Fruit fly (Drosophila melanogaster) whole organism, embryonic: ENCODE data around the gene GramD1B.
A peak's percentile ranks its signal among the peaks of the same experiment; 100 is the strongest.

Source experiments
- ATbp ChIP-seq: fragments of 200-800 bp; sonication (Bioruptor generic); optimal IDR thresholded peaks from 2 replicates; lab custom pipeline; 2017; ENCODE audit warnings: missing biosample characterization, mild to moderate bottlenecking, missing genetic modification characterization, missing genetic modification reagents
- Bgb ChIP-seq: fragments of 200-800 bp; sonication (Bioruptor generic); IDR thresholded peaks from 2 replicates; pipeline ENCODE4 v1.3.6; 2022; ENCODE audit warnings: missing biosample characterization, missing genetic modification characterization; ENCODE audit not compliant: partially characterized antibody
- CG10147 ChIP-seq: fragments of 200-800 bp; sonication (Bioruptor generic); optimal IDR thresholded peaks from 2 replicates; lab custom pipeline; 2019; ENCODE audit warnings: missing biosample characterization, mild to moderate bottlenecking, missing genetic modification characterization, moderate library complexity
- CG10209 ChIP-seq: fragments of 200-800 bp; sonication (Bioruptor generic); optimal IDR thresholded peaks from 3 replicates; lab custom pipeline; 2017; ENCODE audit warnings: missing biosample characterization, mild to moderate bottlenecking, missing genetic modification characterization, missing genetic modification reagents
- CG11504 ChIP-seq: fragments of 200-800 bp; sonication (Bioruptor generic); optimal IDR thresholded peaks from 3 replicates; lab custom pipeline; 2019; ENCODE audit warnings: missing biosample characterization, mild to moderate bottlenecking, missing genetic modification characterization, moderate library complexity
- CG13287 ChIP-seq: fragments of 200-800 bp; sonication (Bioruptor generic); IDR thresholded peaks from 2 replicates; pipeline ENCODE4 v1.3.6; 2022; ENCODE audit warnings: missing biosample characterization, missing genetic modification characterization; ENCODE audit not compliant: partially characterized antibody
- CG1529 ChIP-seq: fragments of 200-800 bp; sonication (Bioruptor generic); optimal IDR thresholded peaks from 3 replicates; lab custom pipeline; 2018; ENCODE audit warnings: missing biosample characterization, missing genetic modification characterization
- CG15479 ChIP-seq: fragments of 200-800 bp; sonication (Bioruptor generic); optimal IDR thresholded peaks from 3 replicates; lab custom pipeline; 2019; ENCODE audit warnings: missing biosample characterization, mild to moderate bottlenecking, missing genetic modification characterization, moderate library complexity
- CG17385 ChIP-seq: fragments of 200-800 bp; sonication (Bioruptor generic); optimal IDR thresholded peaks from 3 replicates; lab custom pipeline; 2018; ENCODE audit warnings: missing biosample characterization, mild to moderate bottlenecking, missing genetic modification characterization
- CG17912 ChIP-seq: fragments of 200-800 bp; sonication (Bioruptor generic); optimal IDR thresholded peaks from 2 replicates; lab custom pipeline; 2018; ENCODE audit warnings: missing biosample characterization, mild to moderate bottlenecking, missing genetic modification characterization
- CG18619 ChIP-seq: fragments of 200-800 bp; sonication (Bioruptor generic); optimal IDR thresholded peaks from 3 replicates; lab custom pipeline; 2017; ENCODE audit warnings: missing biosample characterization, mild to moderate bottlenecking, missing genetic modification characterization
- CG2202 ChIP-seq: fragments of 200-800 bp; sonication (Bioruptor generic); optimal IDR thresholded peaks from 2 replicates; lab custom pipeline; 2018; ENCODE audit warnings: missing biosample characterization, mild to moderate bottlenecking, missing genetic modification characterization
- CG2712 ChIP-seq: fragments of 200-800 bp; optimal IDR thresholded peaks from 3 replicates; lab custom pipeline; 2019; ENCODE audit warnings: missing biosample characterization, mild to moderate bottlenecking, missing genetic modification characterization, moderate library complexity
- CG31224 ChIP-seq: fragments of 200-800 bp; sonication (Bioruptor generic); IDR thresholded peaks from 2 replicates; pipeline ENCODE4 v1.3.6; 2022; ENCODE audit warnings: missing biosample characterization, missing genetic modification characterization
- CG33213 ChIP-seq: fragments of 200-800 bp; sonication (Bioruptor generic); optimal IDR thresholded peaks from 3 replicates; lab custom pipeline; 2016; ENCODE audit warnings: missing biosample characterization, missing genetic modification characterization
- CG33557 ChIP-seq: fragments of 200-800 bp; sonication (Bioruptor generic); optimal IDR thresholded peaks from 2 replicates; lab custom pipeline; 2019; ENCODE audit warnings: missing biosample characterization, mild to moderate bottlenecking, missing genetic modification characterization, moderate library complexity
- CG3847 ChIP-seq: fragments of 200-800 bp; sonication (Bioruptor generic); IDR thresholded peaks from 2 replicates; pipeline ENCODE4 v1.3.6; 2022; ENCODE audit warnings: missing biosample characterization, missing genetic modification characterization
- CG4404 ChIP-seq: fragments of 200-800 bp; sonication (Bioruptor generic); IDR thresholded peaks from 2 replicates; pipeline ENCODE4 v1.3.6; 2022; ENCODE audit warnings: missing biosample characterization, missing genetic modification characterization
- CG4854 ChIP-seq: fragments of 200-800 bp; sonication (Bioruptor generic); optimal IDR thresholded peaks from 2 replicates; lab custom pipeline; 2016; ENCODE audit warnings: missing biosample characterization, missing genetic modification characterization, inconsistent platforms
- CG6272 ChIP-seq: fragments of 200-800 bp; sonication (Bioruptor generic); IDR thresholded peaks from 2 replicates; pipeline ENCODE4 v1.3.6; 2022; ENCODE audit warnings: missing biosample characterization, missing genetic modification characterization
- CG7271 ChIP-seq: fragments of 200-800 bp; sonication (Bioruptor generic); optimal IDR thresholded peaks from 2 replicates; lab custom pipeline; 2018; ENCODE audit warnings: missing biosample characterization, mild to moderate bottlenecking, missing genetic modification characterization, moderate library complexity
- CG7786 ChIP-seq: fragments of 200-800 bp; sonication (Bioruptor generic); optimal IDR thresholded peaks from 2 replicates; lab custom pipeline; 2016; ENCODE audit warnings: missing biosample characterization, missing genetic modification characterization
- CG7928 ChIP-seq: fragments of 200-800 bp; sonication (Bioruptor generic); optimal IDR thresholded peaks from 2 replicates; lab custom pipeline; 2017; ENCODE audit warnings: missing biosample characterization, mild to moderate bottlenecking, missing genetic modification characterization
- CG9797 ChIP-seq: fragments of 200-800 bp; sonication (Bioruptor generic); optimal IDR thresholded peaks from 3 replicates; lab custom pipeline; 2018; ENCODE audit warnings: missing biosample characterization, mild to moderate bottlenecking, missing genetic modification characterization
- CTCF ChIP-seq: fragments of 200-800 bp; sonication (Bioruptor generic); optimal IDR thresholded peaks from 2 replicates; lab custom pipeline; 2017; ENCODE audit warnings: missing biosample characterization, mild to moderate bottlenecking, missing genetic modification characterization, moderate library complexity
- D19A ChIP-seq: fragments of 200-800 bp; optimal IDR thresholded peaks from 3 replicates; lab custom pipeline; 2019; ENCODE audit warnings: missing biosample characterization, mild to moderate bottlenecking, missing genetic modification characterization, moderate library complexity
- Dbx ChIP-seq: fragments of 200-800 bp; sonication (Bioruptor generic); IDR thresholded peaks from 3 replicates; pipeline ENCODE4 v1.3.6; 2022; ENCODE audit warnings: missing biosample characterization, missing genetic modification characterization
- Dref ChIP-seq: fragments of 200-800 bp; sonication (Bioruptor generic); IDR thresholded peaks from 2 replicates; pipeline ENCODE4 v1.3.6; 2022; ENCODE audit warnings: missing biosample characterization, missing genetic modification characterization
- HHEX ChIP-seq: fragments of 200-800 bp; sonication (Bioruptor generic); optimal IDR thresholded peaks from 3 replicates; lab custom pipeline; 2017; ENCODE audit warnings: missing biosample characterization, mild to moderate bottlenecking, missing genetic modification characterization, missing genetic modification reagents
- Hr78 ChIP-seq, 2 experiments: fragments of 200-800 bp in 1 of 2; fragments of >200 bp in 1 of 2; sonication (Bioruptor generic) in 1 of 2; optimal IDR thresholded peaks; 2 replicates each; lab custom pipeline; 2017 to 2019; ENCODE audit warnings: missing biosample characterization in 2 of 2, missing genetic modification characterization in 2 of 2, mild to moderate bottlenecking in 1 of 2, moderate library complexity in 1 of 2
- NfI ChIP-seq: fragments of 200-800 bp; sonication (Bioruptor generic); optimal IDR thresholded peaks from 3 replicates; lab custom pipeline; 2018; ENCODE audit warnings: missing biosample characterization, mild to moderate bottlenecking, missing genetic modification characterization, moderate library complexity
- Pdp1 ChIP-seq, 2 experiments: fragments of 200-800 bp; sonication (Bioruptor generic); optimal IDR thresholded peaks; 3 replicates each; lab custom pipeline; 2016; ENCODE audit warnings: missing biosample characterization in 2 of 2, missing genetic modification characterization in 2 of 2, mild to moderate bottlenecking in 1 of 2, moderate library complexity in 1 of 2
- Poxn ChIP-seq: fragments of 200-800 bp; sonication (Bioruptor generic); IDR thresholded peaks from 2 replicates; pipeline ENCODE4 v1.3.6; 2022; ENCODE audit warnings: missing biosample characterization, missing genetic modification characterization
- Sox102F ChIP-seq: fragments of 200-800 bp; sonication (Bioruptor generic); optimal IDR thresholded peaks from 2 replicates; lab custom pipeline; 2018; ENCODE audit warnings: missing biosample characterization, mild to moderate bottlenecking, missing genetic modification characterization, moderate library complexity
- Trl ChIP-seq, 3 experiments: fragments of >200 bp in 2 of 3; fragments of 200-800 bp in 1 of 3; sonication (Bioruptor generic) in 1 of 3; optimal IDR thresholded peaks; 2 replicates in 1 of 3; 3 replicates in 2 of 3; lab custom pipeline; 2016 to 2017; ENCODE audit warnings: missing biosample characterization in 1 of 3, missing genetic modification characterization in 1 of 3
- bowl ChIP-seq: fragments of 200-800 bp; sonication (Bioruptor generic); IDR thresholded peaks from 2 replicates; pipeline ENCODE4 v1.3.6; 2022; ENCODE audit warnings: missing biosample characterization, missing genetic modification characterization
- bsh ChIP-seq, 2 experiments: fragments of 200-800 bp; sonication (Bioruptor generic); optimal IDR thresholded peaks; 2 replicates each; lab custom pipeline; 2017 to 2018; ENCODE audit warnings: mild to moderate bottlenecking in 2 of 2, missing biosample characterization in 2 of 2, missing genetic modification characterization in 2 of 2, moderate library complexity in 1 of 2
- crol ChIP-seq: fragments of 200-800 bp; sonication (Bioruptor generic); IDR thresholded peaks from 2 replicates; pipeline ENCODE4 v1.3.6; 2022; ENCODE audit warnings: missing biosample characterization, missing genetic modification characterization
- emc ChIP-seq: fragments of 200-800 bp; sonication (Bioruptor generic); optimal IDR thresholded peaks from 2 replicates; lab custom pipeline; 2016; ENCODE audit warnings: missing biosample characterization, missing genetic modification characterization
- ems ChIP-seq: fragments of 200-800 bp; sonication (Bioruptor generic); optimal IDR thresholded peaks from 3 replicates; lab custom pipeline; 2016; ENCODE audit warnings: missing biosample characterization, missing genetic modification characterization
- gce ChIP-seq: fragments of 200-800 bp; sonication (Bioruptor generic); IDR thresholded peaks from 3 replicates; pipeline ENCODE4 v1.3.6; 2022; ENCODE audit warnings: missing biosample characterization, missing genetic modification characterization
- gcm2 ChIP-seq: fragments of 200-800 bp; sonication (Bioruptor generic); optimal IDR thresholded peaks from 2 replicates; lab custom pipeline; 2016; ENCODE audit warnings: missing biosample characterization, missing genetic modification characterization
- nerfin-2 ChIP-seq: fragments of 200-800 bp; sonication (Bioruptor generic); IDR thresholded peaks from 2 replicates; pipeline ENCODE4 v1.3.6; 2022; ENCODE audit warnings: missing biosample characterization, missing genetic modification characterization; ENCODE audit not compliant: partially characterized antibody
- pb ChIP-seq: fragments of 200-800 bp; sonication (Bioruptor generic); optimal IDR thresholded peaks from 3 replicates; lab custom pipeline; 2016; ENCODE audit warnings: missing biosample characterization, missing genetic modification characterization
- ranshi ChIP-seq: fragments of 200-800 bp; sonication (Bioruptor generic); IDR thresholded peaks from 2 replicates; pipeline ENCODE4 v1.3.6; 2022; ENCODE audit warnings: missing biosample characterization, missing genetic modification characterization
- sens ChIP-seq: fragments of 200-800 bp; sonication (Bioruptor generic); peaks from one replicate; lab custom pipeline; 2016; ENCODE audit warnings: missing biosample characterization, missing genetic modification characterization
- slp2 ChIP-seq: fragments of 200-800 bp; sonication (Bioruptor generic); optimal IDR thresholded peaks from 2 replicates; lab custom pipeline; 2016; ENCODE audit warnings: missing biosample characterization, missing genetic modification characterization
- vvl ChIP-seq: fragments of 200-800 bp; sonication (Bioruptor generic); IDR thresholded peaks from 2 replicates; pipeline ENCODE4 v1.3.6; 2022; ENCODE audit warnings: missing biosample characterization, missing genetic modification characterization
- yki ChIP-seq: fragments of >200 bp; optimal IDR thresholded peaks from 3 replicates; lab custom pipeline; 2018
- zen ChIP-seq: fragments of 200-800 bp; sonication (Bioruptor generic); optimal IDR thresholded peaks from 3 replicates; lab custom pipeline; 2018; ENCODE audit warnings: missing biosample characterization, mild to moderate bottlenecking, missing genetic modification characterization, moderate library complexity

GramD1B gene

dm6 chr2L:3345763-3346482 is 27.2 kb downstream of the GramD1B start (continued):
- TF ChIP-seq CG9797 (GFP tag; lab: Kevin White, UChicago) (no peak), CG33557 (peak; percentile 29), HHEX (GFP tag; lab: Kevin White, UChicago) (no peak), yki (no peak), emc (GFP tag; lab: Kevin White, UChicago) (no peak), vvl (GFP tag; lab: Robert Waterston, UW) (peak; percentile 55), Dbx (GFP tag; lab: Robert Waterston, UW) (0 out of 3 replicates have a peak, but pooled peaks have one; percentile 23), NfI (no peak), CG33213 (GFP tag; lab: Kevin White, UChicago) (no peak), crol (peak; percentile 95), zen (tag; lab: Kevin White, UChicago) (no peak), CG31224 (GFP tag; lab: Robert Waterston, UW) (0 out of 2 replicates have a peak, but pooled peaks have one; percentile 20), CG17385 (peak; percentile 61), CG6272 (GFP tag; lab: Robert Waterston, UW) (no peak), CG10209 (GFP tag; lab: Kevin White, UChicago) (no peak), ATbp (peak; percentile 66), CG7786 (GFP tag; lab: Kevin White, UChicago) (no peak), Sox102F (GFP tag; lab: Kevin White, UChicago) (no peak), ems (GFP tag; lab: Kevin White, UChicago) (no peak), bowl (GFP tag; lab: Robert Waterston, UW) (no peak), CG1529 (peak; percentile 24), CG7271 (tag; lab: Kevin White, UChicago) (no peak), Trl (optimal IDR thresholded peaks at IDR 0.05; lab: Kevin White, UChicago) (no peak), Trl (GFP tag; optimal IDR thresholded peaks at IDR 0.05; lab: Kevin White, UChicago) (no peak), Poxn (GFP tag; lab: Robert Waterston, UW) (no peak), nerfin-2 (GFP tag; lab: Robert Waterston, UW) (no peak), CG4854 (GFP tag; lab: Kevin White, UChicago) (no peak), Hr78 (GFP tag; optimal IDR thresholded peaks at IDR 0.05; lab: Kevin White, UChicago) (no peak), CG18619 (GFP tag; lab: Kevin White, UChicago) (no peak), CG7928 (GFP tag; lab: Kevin White, UChicago) (no peak), CG2712 (tag; lab: Kevin White, UChicago) (peak; percentile 19), CG11504 (tag; lab: Kevin White, UChicago) (peak; percentile 31), gce (no peak), CTCF (GFP tag; lab: Kevin White, UChicago) (no peak), CG17912 (GFP tag; lab: Kevin White, UChicago) (no peak), Dref (GFP tag; lab: Robert Waterston, UW) (no peak), CG10147 (GFP tag; lab: Kevin White, UChicago) (no peak), CG3847 (GFP tag; lab: Robert Waterston, UW) (no peak), slp2 (no peak), ranshi (GFP tag; lab: Robert Waterston, UW) (no peak), Pdp1 (GFP tag; optimal IDR thresholded peaks at IDR 0.05; lab: Kevin White, UChicago) (no peak), D19A (tag; lab: Kevin White, UChicago) (peak; percentile 69), gcm2 (GFP tag; lab: Kevin White, UChicago) (no peak), Bgb (GFP tag; lab: Robert Waterston, UW) (no peak), CG15479 (GFP tag; lab: Kevin White, UChicago) (no peak), bsh (GFP tag; optimal IDR thresholded peaks at IDR 0.05; lab: Kevin White, UChicago) (peak; percentile 54 to 69), sens (peak; percentile 73), pb (GFP tag; lab: Kevin White, UChicago) (no peak), CG13287 (GFP tag; lab: Robert Waterston, UW) (no peak), CG2202 (tag; lab: Kevin White, UChicago) (peak; percentile 7), CG4404 (GFP tag; lab: Robert Waterston, UW) (no peak)
